Fruit fly (Drosophila melanogaster) whole organism, embryonic: Measurements from ENCODE around the gene lectin-30A.

Experiments used
- Bgb ChIP-seq: fragments of 200-800 bp; sonication (Bioruptor generic); IDR thresholded peaks from 2 replicates; pipeline ENCODE4 v1.3.6; 2022; ENCODE audit warnings: missing biosample characterization, missing genetic modification characterization; ENCODE audit not compliant: partially characterized antibody
- CG10543 ChIP-seq: fragments of 200-800 bp; sonication (Bioruptor generic); optimal IDR thresholded peaks from 3 replicates; lab custom pipeline; 2017; ENCODE audit warnings: missing biosample characterization, mild to moderate bottlenecking, missing genetic modification characterization, moderate library complexity
- CG11085 ChIP-seq: fragments of 200-800 bp; sonication (Bioruptor generic); IDR thresholded peaks from 2 replicates; pipeline ENCODE4 v1.3.6; 2022; ENCODE audit warnings: missing biosample characterization, missing genetic modification characterization
- CG11456 ChIP-seq: fragments of 200-800 bp; sonication (Bioruptor generic); IDR thresholded peaks from 3 replicates; pipeline ENCODE4 v1.3.6; 2022; ENCODE audit warnings: missing biosample characterization, missing genetic modification characterization
- CG12769 ChIP-seq: fragments of 200-800 bp; sonication (Bioruptor generic); optimal IDR thresholded peaks from 2 replicates; lab custom pipeline; 2019; ENCODE audit warnings: missing biosample characterization, mild to moderate bottlenecking, missing genetic modification characterization, moderate library complexity
- CG12942 ChIP-seq: fragments of 200-800 bp; sonication (Bioruptor generic); optimal IDR thresholded peaks from 3 replicates; lab custom pipeline; 2016; ENCODE audit warnings: missing biosample characterization, missing genetic modification characterization
- CG13775 ChIP-seq: fragments of 200-800 bp; sonication (Bioruptor generic); optimal IDR thresholded peaks from 3 replicates; lab custom pipeline; 2017; ENCODE audit warnings: missing biosample characterization, mild to moderate bottlenecking, missing genetic modification characterization
- CG14050 ChIP-seq: fragments of 200-800 bp; sonication (Bioruptor generic); IDR thresholded peaks from 3 replicates; pipeline ENCODE4 v1.3.6; 2022; ENCODE audit warnings: missing biosample characterization, missing genetic modification characterization
- CG14667 ChIP-seq: fragments of 200-800 bp; sonication (Bioruptor generic); IDR thresholded peaks from 2 replicates; pipeline ENCODE4 v1.3.6; 2022; ENCODE audit warnings: missing biosample characterization, missing genetic modification characterization
- CG15514 ChIP-seq: fragments of 200-800 bp; sonication (Bioruptor generic); optimal IDR thresholded peaks from 3 replicates; lab custom pipeline; 2017; ENCODE audit warnings: missing biosample characterization, missing genetic modification characterization, mild to moderate bottlenecking, moderate library complexity, missing genetic modification reagents
- CG15696 ChIP-seq: fragments of 200-800 bp; sonication (Bioruptor generic); optimal IDR thresholded peaks from 2 replicates; lab custom pipeline; 2019; ENCODE audit warnings: missing biosample characterization, mild to moderate bottlenecking, missing genetic modification characterization, moderate library complexity
- CG16779 ChIP-seq: fragments of 200-800 bp; sonication (Bioruptor generic); IDR thresholded peaks from 2 replicates; pipeline ENCODE4 v1.3.6; 2022; ENCODE audit warnings: missing biosample characterization, missing genetic modification characterization
- CG17568 ChIP-seq: fragments of 200-800 bp; sonication (Bioruptor generic); optimal IDR thresholded peaks from 2 replicates; lab custom pipeline; 2018; ENCODE audit warnings: missing biosample characterization, mild to moderate bottlenecking, missing genetic modification characterization, moderate library complexity
- CG2120 ChIP-seq: fragments of 200-800 bp; sonication (Bioruptor generic); optimal IDR thresholded peaks from 3 replicates; lab custom pipeline; 2016; ENCODE audit warnings: missing biosample characterization, missing genetic modification characterization
- CG2199 ChIP-seq: fragments of 200-800 bp; sonication (Bioruptor generic); IDR thresholded peaks from 3 replicates; pipeline ENCODE4 v1.3.6; 2022; ENCODE audit warnings: missing biosample characterization, missing genetic modification characterization
- CG32772 ChIP-seq: fragments of 200-800 bp; sonication (Bioruptor generic); IDR thresholded peaks from 2 replicates; pipeline ENCODE4 v1.3.6; 2022; ENCODE audit warnings: missing biosample characterization, missing genetic modification characterization
- CG3847 ChIP-seq: fragments of 200-800 bp; sonication (Bioruptor generic); IDR thresholded peaks from 2 replicates; pipeline ENCODE4 v1.3.6; 2022; ENCODE audit warnings: missing biosample characterization, missing genetic modification characterization
- CG3995 ChIP-seq: fragments of 200-800 bp; sonication (Bioruptor generic); optimal IDR thresholded peaks from 3 replicates; lab custom pipeline; 2016; ENCODE audit warnings: missing biosample characterization, missing genetic modification characterization
- CG4404 ChIP-seq: fragments of 200-800 bp; sonication (Bioruptor generic); IDR thresholded peaks from 2 replicates; pipeline ENCODE4 v1.3.6; 2022; ENCODE audit warnings: missing biosample characterization, missing genetic modification characterization
- CG6765 ChIP-seq: fragments of 200-800 bp; sonication (Bioruptor generic); optimal IDR thresholded peaks from 3 replicates; lab custom pipeline; 2017; ENCODE audit warnings: missing biosample characterization, mild to moderate bottlenecking, missing genetic modification characterization
- CG7839 ChIP-seq: fragments of 200-800 bp; sonication (Bioruptor generic); optimal IDR thresholded peaks from 3 replicates; lab custom pipeline; 2018; ENCODE audit warnings: missing biosample characterization, mild to moderate bottlenecking, missing genetic modification characterization, moderate library complexity
- Chrac-16 ChIP-seq: fragments of 200-800 bp; sonication (Bioruptor generic); optimal IDR thresholded peaks from 3 replicates; lab custom pipeline; 2016; ENCODE audit warnings: missing biosample characterization, missing genetic modification characterization
- CrebB ChIP-seq: fragments of 200-800 bp; sonication (Bioruptor generic); optimal IDR thresholded peaks from 3 replicates; lab custom pipeline; 2018; ENCODE audit warnings: missing biosample characterization, mild to moderate bottlenecking, missing genetic modification characterization
- E2f1 ChIP-seq: fragments of 200-800 bp; sonication (Bioruptor generic); IDR thresholded peaks from 2 replicates; pipeline ENCODE4 v1.3.6; 2022; ENCODE audit warnings: missing biosample characterization, missing genetic modification characterization
- Hr39 ChIP-seq: fragments of >200 bp; optimal IDR thresholded peaks from 2 replicates; lab custom pipeline; 2017
- Jarid2 ChIP-seq: fragments of 200-800 bp; sonication (Bioruptor generic); optimal IDR thresholded peaks from 3 replicates; lab custom pipeline; 2017; ENCODE audit warnings: mild to moderate bottlenecking, missing biosample characterization, missing genetic modification reagents, missing genetic modification characterization
- Lpt ChIP-seq: fragments of >200 bp; optimal IDR thresholded peaks from 2 replicates; lab custom pipeline; 2018; ENCODE audit warnings: missing biosample characterization, missing genetic modification characterization
- Mes4 ChIP-seq: fragments of 200-800 bp; sonication (Bioruptor generic); optimal IDR thresholded peaks from 2 replicates; lab custom pipeline; 2016; ENCODE audit warnings: missing biosample characterization, missing genetic modification characterization
- Nf-YA ChIP-seq: fragments of 200-800 bp; sonication (Bioruptor generic); IDR thresholded peaks from 2 replicates; pipeline ENCODE4 v1.3.6; 2022; ENCODE audit warnings: missing biosample characterization, missing genetic modification characterization
- Oaz ChIP-seq: fragments of 200-800 bp; sonication (Bioruptor generic); IDR thresholded peaks from 2 replicates; pipeline ENCODE4 v1.3.6; 2022; ENCODE audit warnings: missing biosample characterization, missing genetic modification characterization
- Oli ChIP-seq: fragments of 200-800 bp; sonication (Bioruptor generic); optimal IDR thresholded peaks from 2 replicates; lab custom pipeline; 2018; ENCODE audit warnings: missing biosample characterization, mild to moderate bottlenecking, missing genetic modification characterization, moderate library complexity
- Opbp ChIP-seq: fragments of 200-800 bp; sonication (Bioruptor generic); IDR thresholded peaks from 3 replicates; pipeline ENCODE4 v1.3.6; 2022; ENCODE audit warnings: missing biosample characterization, missing genetic modification characterization; ENCODE audit not compliant: partially characterized antibody
- PHDP ChIP-seq: fragments of 200-800 bp; sonication (Bioruptor generic); optimal IDR thresholded peaks from 3 replicates; lab custom pipeline; 2018; ENCODE audit warnings: missing biosample characterization, mild to moderate bottlenecking, missing genetic modification characterization, moderate library complexity
- Pdp1 ChIP-seq, 2 experiments: fragments of 200-800 bp; sonication (Bioruptor generic); optimal IDR thresholded peaks; 3 replicates each; lab custom pipeline; 2016; ENCODE audit warnings: missing biosample characterization in 2 of 2, missing genetic modification characterization in 2 of 2, mild to moderate bottlenecking in 1 of 2, moderate library complexity in 1 of 2
- Rx ChIP-seq: fragments of 200-800 bp; sonication (Bioruptor generic); IDR thresholded peaks from 2 replicates; pipeline ENCODE4 v1.3.6; 2022; ENCODE audit warnings: missing biosample characterization, missing genetic modification characterization
- Sox100B ChIP-seq: fragments of 200-800 bp; sonication (Bioruptor generic); optimal IDR thresholded peaks from 3 replicates; lab custom pipeline; 2018; ENCODE audit warnings: missing biosample characterization, mild to moderate bottlenecking, missing genetic modification characterization
- al ChIP-seq: fragments of 200-800 bp; sonication (Bioruptor generic); IDR thresholded peaks from 2 replicates; pipeline ENCODE4 v1.3.6; 2022; ENCODE audit warnings: missing biosample characterization, missing genetic modification characterization
- aop ChIP-seq: fragments of 200-800 bp; sonication (Bioruptor generic); IDR thresholded peaks from 2 replicates; pipeline ENCODE4 v1.3.6; 2022; ENCODE audit warnings: missing biosample characterization, missing genetic modification characterization
- chm ChIP-seq: fragments of 200-800 bp; sonication (Bioruptor generic); IDR thresholded peaks from 2 replicates; pipeline ENCODE4 v1.3.6; 2022; ENCODE audit warnings: missing biosample characterization, missing genetic modification characterization
- ci ChIP-seq: fragments of 200-800 bp; sonication (Bioruptor generic); IDR thresholded peaks from 3 replicates; pipeline ENCODE4 v1.3.6; 2022; ENCODE audit warnings: missing biosample characterization, missing genetic modification characterization
- corto ChIP-seq: fragments of 200-800 bp; sonication (Bioruptor generic); optimal IDR thresholded peaks from 2 replicates; lab custom pipeline; 2016; ENCODE audit warnings: missing biosample characterization, mild to moderate bottlenecking, missing genetic modification characterization, moderate library complexity
- dan ChIP-seq: fragments of 200-800 bp; sonication (Bioruptor generic); IDR thresholded peaks from 2 replicates; pipeline ENCODE4 v1.3.6; 2022; ENCODE audit warnings: missing biosample characterization, missing genetic modification characterization
- dati ChIP-seq: fragments of 200-800 bp; sonication (Bioruptor generic); IDR thresholded peaks from 2 replicates; pipeline ENCODE4 v1.3.6; 2022; ENCODE audit warnings: missing biosample characterization, missing genetic modification characterization
- fd3F ChIP-seq: fragments of 200-800 bp; sonication (Bioruptor generic); optimal IDR thresholded peaks from 2 replicates; lab custom pipeline; 2018; ENCODE audit warnings: missing biosample characterization, mild to moderate bottlenecking, missing genetic modification characterization, moderate library complexity
- fd96Cb ChIP-seq: fragments of 200-800 bp; sonication (Bioruptor generic); optimal IDR thresholded peaks from 2 replicates; lab custom pipeline; 2018; ENCODE audit warnings: missing biosample characterization, mild to moderate bottlenecking, missing genetic modification characterization, moderate library complexity
- ind ChIP-seq: fragments of 200-800 bp; sonication (Bioruptor generic); optimal IDR thresholded peaks from 3 replicates; lab custom pipeline; 2016; ENCODE audit warnings: missing biosample characterization, missing genetic modification characterization
- pnt ChIP-seq: fragments of 200-800 bp; sonication (Bioruptor generic); optimal IDR thresholded peaks from 3 replicates; lab custom pipeline; 2016; ENCODE audit warnings: missing biosample characterization, missing genetic modification characterization
- pum ChIP-seq: fragments of 200-800 bp; sonication (Bioruptor generic); optimal IDR thresholded peaks from 2 replicates; lab custom pipeline; 2016; ENCODE audit warnings: missing biosample characterization, missing genetic modification characterization
- slou ChIP-seq: fragments of 200-800 bp; sonication (Bioruptor generic); optimal IDR thresholded peaks from 3 replicates; lab custom pipeline; 2016; ENCODE audit warnings: missing biosample characterization, missing genetic modification characterization
- so ChIP-seq: fragments of 200-800 bp; sonication (Bioruptor generic); IDR thresholded peaks from 3 replicates; pipeline ENCODE4 v1.3.6; 2022; ENCODE audit warnings: missing biosample characterization, missing genetic modification characterization

lectin-30A gene

dm6 chr2L:9224364-9225019 lies 30.2 kb downstream of the lectin-30A start:
- peak; percentile 71 for TF ChIP-seq Rx (GFP tag; lab: Robert Waterston, UW)
- TF ChIP-seq Hr39 (lab: Kevin White, UChicago): no peak
- peak; percentile 3 for TF ChIP-seq fd96Cb
- TF ChIP-seq slou: no peak
- TF ChIP-seq so (GFP tag; lab: Robert Waterston, UW): peak; percentile 66; the same call in 1 of the 3 replicates
- TF ChIP-seq fd3F (GFP tag; lab: Kevin White, UChicago): no peak
- peak; percentile 22; the same call in 1 of the 2 replicates for TF ChIP-seq CG11085 (GFP tag; lab: Robert Waterston, UW)
- TF ChIP-seq Opbp (GFP tag; lab: Robert Waterston, UW): no peak
- peak; percentile 33 for TF ChIP-seq ind (GFP tag; lab: Kevin White, UChicago)
- peak; percentile 48 for TF ChIP-seq Oli (tag; lab: Kevin White, UChicago)
- peak; percentile 75; the same call in 2 of the 3 replicates for TF ChIP-seq CG11456 (GFP tag; lab: Robert Waterston, UW)
- peak; percentile 72 for TF ChIP-seq CG32772
- TF ChIP-seq CrebB (tag; lab: Kevin White, UChicago): no peak
- TF ChIP-seq Jarid2: no peak
- TF ChIP-seq CG14050 (GFP tag; lab: Robert Waterston, UW): peak; percentile 52; the same call in 1 of the 3 replicates
- TF ChIP-seq E2f1 (GFP tag; lab: Robert Waterston, UW): peak; percentile 77
- peak; percentile 47; the same call in 1 of the 2 replicates for TF ChIP-seq aop (GFP tag; lab: Robert Waterston, UW)
- no peak for TF ChIP-seq Bgb (GFP tag; lab: Robert Waterston, UW)
- peak; percentile 19 for TF ChIP-seq Sox100B (GFP tag; lab: Kevin White, UChicago)
- no peak for TF ChIP-seq CG12942 (GFP tag; lab: Kevin White, UChicago)
- TF ChIP-seq CG14667 (GFP tag; lab: Robert Waterston, UW): peak; percentile 58
- TF ChIP-seq corto (GFP tag; lab: Kevin White, UChicago): no peak
- 0 out of 2 replicates have a peak, but pooled peaks have one; percentile 28 for TF ChIP-seq CG4404 (GFP tag; lab: Robert Waterston, UW)
- TF ChIP-seq CG15514 (GFP tag; lab: Kevin White, UChicago): peak; percentile 4
- peak in 1 of 2 experiments; percentile 52 for TF ChIP-seq Pdp1 (GFP tag; optimal IDR thresholded peaks at IDR 0.05; lab: Kevin White, UChicago)
- peak; percentile 29 for TF ChIP-seq CG2120 (GFP tag; lab: Kevin White, UChicago)
- no peak for TF ChIP-seq CG12769 (tag; lab: Kevin White, UChicago)
- TF ChIP-seq CG3995 (GFP tag; lab: Kevin White, UChicago): no peak
- 0 out of 2 replicates have a peak, but pooled peaks have one; percentile 6 for TF ChIP-seq Oaz
- no peak for TF ChIP-seq Mes4 (GFP tag; lab: Kevin White, UChicago)
- no peak for TF ChIP-seq CG15696
- TF ChIP-seq CG6765 (GFP tag; lab: Kevin White, UChicago): no peak
- peak; percentile 41; the same call in 1 of the 2 replicates for TF ChIP-seq Nf-YA (GFP tag; lab: Robert Waterston, UW)
- peak; percentile 84 for TF ChIP-seq ci (GFP tag; lab: Robert Waterston, UW)
- TF ChIP-seq chm (GFP tag; lab: Robert Waterston, UW): peak; percentile 82; the same call in 1 of the 2 replicates
- TF ChIP-seq Lpt (GFP tag; lab: Kevin White, UChicago): no peak
- 0 out of 2 replicates have a peak, but pooled peaks have one; percentile 24 for TF ChIP-seq dan (GFP tag; lab: Robert Waterston, UW)
- 0 out of 2 replicates have a peak, but pooled peaks have one; percentile 30 for TF ChIP-seq CG3847 (GFP tag; lab: Robert Waterston, UW)
- peak; percentile 71; the same call in 1 of the 3 replicates for TF ChIP-seq CG2199 (GFP tag; lab: Robert Waterston, UW)
- TF ChIP-seq PHDP: peak; percentile 11
- peak; percentile 71 for TF ChIP-seq CG16779
- TF ChIP-seq CG7839: peak; percentile 20
- TF ChIP-seq Chrac-16 (GFP tag; lab: Kevin White, UChicago): peak; percentile 9
- TF ChIP-seq dati (GFP tag; lab: Robert Waterston, UW): peak; percentile 59; the same call in 1 of the 2 replicates
- TF ChIP-seq CG17568 (GFP tag; lab: Kevin White, UChicago): no peak
- peak; percentile 21 for TF ChIP-seq CG13775
- peak; percentile 52 for TF ChIP-seq pum (GFP tag; lab: Kevin White, UChicago)
- TF ChIP-seq pnt (GFP tag; lab: Kevin White, UChicago): peak; percentile 33
- TF ChIP-seq CG10543: no peak
- peak; percentile 53 for TF ChIP-seq al
